Fruit fly (Drosophila melanogaster): ENCODE results near the gene Imp.
A peak's percentile ranks its signal among the peaks of the same experiment; 100 is the strongest.

Gene Imp

DNA sequence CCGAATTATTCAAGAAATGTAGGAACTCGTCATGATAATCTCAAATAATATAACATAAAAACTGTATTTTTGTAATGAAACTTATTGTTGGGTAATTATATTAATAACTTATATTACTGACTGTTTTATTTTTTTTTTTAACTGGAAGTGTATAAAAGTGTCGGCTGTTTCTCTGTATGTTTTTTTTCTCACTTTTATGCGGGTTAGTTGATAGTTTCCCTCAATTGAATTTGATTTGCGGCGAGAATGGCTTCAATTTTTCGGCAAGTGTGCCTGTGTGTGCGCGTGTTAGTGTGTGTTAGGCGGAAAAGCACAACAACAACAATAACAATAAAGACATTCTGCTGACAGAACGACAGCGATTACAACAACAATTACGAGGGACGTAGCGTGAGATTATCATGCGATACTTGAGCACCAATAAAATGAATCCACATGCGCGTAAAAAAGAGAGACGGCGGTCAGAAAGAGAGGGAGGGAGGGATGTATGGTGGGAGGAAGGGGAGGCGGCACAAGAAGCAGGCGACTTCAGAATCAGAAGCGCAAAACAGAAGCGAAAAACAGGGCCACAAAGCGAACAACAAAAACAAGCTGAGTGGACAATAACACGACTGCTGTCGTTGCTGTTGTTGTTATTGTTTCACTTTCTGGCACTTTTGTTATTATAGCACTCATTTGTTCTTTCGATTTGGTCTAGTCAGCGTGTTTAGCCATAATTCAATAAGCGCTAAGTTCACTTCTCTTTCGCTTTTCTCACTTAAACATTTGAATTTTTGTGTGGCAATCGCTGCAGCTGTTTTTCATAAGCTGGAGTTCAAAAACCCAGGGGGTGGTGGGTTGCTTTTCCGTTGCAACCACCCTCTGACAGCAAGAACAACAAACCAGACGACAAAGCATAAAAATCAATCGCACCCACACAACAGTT lies 60.9 kb downstream of the Imp start (continued):
- TF ChIP-seq CG9437 (GFP tag; optimal IDR thresholded peaks at IDR 0.05) (peak; percentile 21), dmrt99B (tag; optimal IDR thresholded peaks at IDR 0.05) (peak; percentile 46), zf30C (GFP tag; optimal IDR thresholded peaks at IDR 0.05) (peak; percentile 68), PHDP (tag; optimal IDR thresholded peaks at IDR 0.05) (peak; percentile 63), HHEX (GFP tag; optimal IDR thresholded peaks at IDR 0.05) (no peak), H15 (GFP tag; IDR thresholded peaks at IDR 0.05) (no peak), fd3F (GFP tag; optimal IDR thresholded peaks at IDR 0.05) (no peak), CG15601 (tag; optimal IDR thresholded peaks at IDR 0.05) (peak; percentile 28), Dbx (GFP tag; IDR thresholded peaks at IDR 0.05) (no peak), CG43689 (GFP tag; IDR thresholded peaks at IDR 0.05) (no peak), Tbp (GFP tag; optimal IDR thresholded peaks at IDR 0.05) (no peak), MBD-R2 (GFP tag; IDR thresholded peaks at IDR 0.05) (no peak), CG16813 (GFP tag; IDR thresholded peaks at IDR 0.05; ENCODE audit: partially characterized antibody) (no peak), CG2678 (tag; optimal IDR thresholded peaks at IDR 0.05) (peak; percentile 67), CG18619 (GFP tag; optimal IDR thresholded peaks at IDR 0.05) (no peak), vfl (GFP tag; optimal IDR thresholded peaks at IDR 0.05) (no peak), tgo (GFP tag; IDR thresholded peaks at IDR 0.05) (no peak; the same call in 2 of the 3 replicates), Mrtf (GFP tag; IDR thresholded peaks at IDR 0.05) (no peak), CG12659 (GFP tag; optimal IDR thresholded peaks at IDR 0.05) (peak; percentile 33), chif (GFP tag; optimal IDR thresholded peaks at IDR 0.05) (no peak), CG7271 (tag; optimal IDR thresholded peaks at IDR 0.05) (no peak), maf-S (GFP tag; optimal IDR thresholded peaks at IDR 0.05) (no peak), CG1792 (GFP tag; optimal IDR thresholded peaks at IDR 0.05) (no peak), HLHmδ (GFP tag; optimal IDR thresholded peaks at IDR 0.05) (no peak), CG11247 (GFP tag; IDR thresholded peaks at IDR 0.05) (no peak), CG9727 (GFP tag; optimal IDR thresholded peaks at IDR 0.05) (peak; percentile 59), Dip3 (GFP tag; optimal IDR thresholded peaks at IDR 0.05) (no peak), Rfx (GFP tag; IDR thresholded peaks at IDR 0.05) (peak; percentile 38), eyg (GFP tag; optimal IDR thresholded peaks at IDR 0.05) (no peak), slou (GFP tag; optimal IDR thresholded peaks at IDR 0.05) (no peak), Adf1 (GFP tag; IDR thresholded peaks at IDR 0.05) (peak; percentile 73), ewg (GFP tag; optimal IDR thresholded peaks at IDR 0.05) (peak; percentile 1), Hmr (GFP tag; optimal IDR thresholded peaks at IDR 0.05) (peak; percentile 64), CG6689 (GFP tag; IDR thresholded peaks at IDR 0.05) (0 out of 2 replicates have a peak, but pooled peaks have one; percentile 6), CG6654 (GFP tag; optimal IDR thresholded peaks at IDR 0.05) (no peak), CG31388 (GFP tag; optimal IDR thresholded peaks at IDR 0.05) (no peak), dm (GFP tag; optimal IDR thresholded peaks at IDR 0.05) (no peak), chinmo (GFP tag; IDR thresholded peaks at IDR 0.05; ENCODE audit: partially characterized antibody) (peak; percentile 94), CG15011 (GFP tag; optimal IDR thresholded peaks at IDR 0.05) (no peak), pum (GFP tag; optimal IDR thresholded peaks at IDR 0.05) (no peak), CG8924 (tag; optimal IDR thresholded peaks at IDR 0.05) (peak; percentile 13), CG2129 (GFP tag; IDR thresholded peaks at IDR 0.05; ENCODE audit: partially characterized antibody) (no peak), CrebB (tag; optimal IDR thresholded peaks at IDR 0.05) (peak; percentile 42), insv (GFP tag; optimal IDR thresholded peaks at IDR 0.05) (no peak), ems (GFP tag; optimal IDR thresholded peaks at IDR 0.05) (no peak), CG4404 (GFP tag; IDR thresholded peaks at IDR 0.05) (no peak), CG6765 (GFP tag; optimal IDR thresholded peaks at IDR 0.05) (no peak), CG7556 (GFP tag; optimal IDR thresholded peaks at IDR 0.05) (peak; percentile 49), CG7786 (GFP tag; optimal IDR thresholded peaks at IDR 0.05) (no peak)
